Fruit fly (Drosophila melanogaster) whole organism, pupa: Measurements from ENCODE around the gene CLS.
A peak's percentile ranks its signal among the peaks of the same experiment; 100 is the strongest.

Source experiments
- CG4496 ChIP-seq: fragments of 200-800 bp; sonication (Bioruptor generic); IDR thresholded peaks from 3 replicates; pipeline ENCODE4 v1.3.6; 2022; ENCODE audit warnings: missing biosample characterization, missing genetic modification characterization
- EcR ChIP-seq: fragments of 200-800 bp; sonication (Bioruptor generic); optimal IDR thresholded peaks from 3 replicates; lab custom pipeline; 2019; ENCODE audit warnings: missing biosample characterization, missing genetic modification characterization, mild to moderate bottlenecking, moderate library complexity, missing genetic modification reagents
- fd96Ca ChIP-seq: fragments of 200-800 bp; sonication (Bioruptor generic); IDR thresholded peaks from 3 replicates; pipeline ENCODE4 v1.3.6; 2022; ENCODE audit warnings: missing biosample characterization, missing genetic modification characterization
- gl ChIP-seq: fragments of 200-800 bp; sonication (Bioruptor generic); optimal IDR thresholded peaks from 2 replicates; lab custom pipeline; 2018; ENCODE audit warnings: missing biosample characterization, mild to moderate bottlenecking, missing genetic modification characterization

DNA sequence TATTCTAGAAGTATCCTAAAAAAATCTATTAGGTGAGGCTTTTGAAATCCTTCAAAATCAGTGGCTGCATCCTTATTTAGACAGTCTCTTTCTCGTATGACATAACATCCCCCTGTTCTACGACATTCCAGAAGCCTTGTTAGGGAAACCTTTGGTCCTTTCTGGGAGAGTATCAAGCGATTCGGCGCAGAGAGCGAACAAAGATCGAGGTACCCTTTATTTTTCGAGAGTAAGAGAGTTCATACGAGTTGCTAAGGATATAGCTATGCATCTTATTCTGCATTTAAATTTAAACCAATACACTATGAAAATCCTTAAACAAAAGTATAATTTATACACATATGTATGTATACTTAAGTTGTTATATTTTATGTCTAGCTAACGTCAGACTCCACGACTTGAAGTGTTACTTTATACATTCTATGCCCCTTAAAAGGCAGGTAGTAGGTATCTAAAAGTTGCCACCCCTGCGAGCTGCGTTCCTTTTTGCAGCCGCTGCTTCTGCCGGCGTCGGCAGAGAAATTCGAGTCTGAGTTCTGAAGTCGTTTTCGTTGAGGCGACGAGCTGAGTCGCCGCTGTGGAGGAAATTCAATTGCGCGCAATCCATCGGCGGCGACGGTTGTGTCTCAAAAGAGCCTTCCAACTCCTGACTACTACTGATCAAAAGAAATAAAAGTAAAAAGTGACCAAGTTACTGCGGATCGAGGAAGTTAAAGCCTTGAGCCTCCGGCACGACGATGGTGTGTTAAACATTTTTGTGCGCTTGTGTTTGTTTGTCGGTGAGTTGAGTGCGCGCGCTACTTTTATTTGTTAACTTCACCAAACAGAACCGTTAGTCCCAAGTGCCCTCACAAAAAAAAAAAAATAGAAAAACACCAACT lies 49.6 kb downstream of the CLS start, which contains the start of gene jigr1:
- TF ChIP-seq gl (tag; lab: Kevin White, UChicago) (peak; percentile 17), EcR (GFP tag; lab: Kevin White, UChicago) (no peak), CG4496 (GFP tag; lab: Robert Waterston, UW) (peak; percentile 46; the same call in 1 of the 3 replicates), fd96Ca (GFP tag; lab: Robert Waterston, UW) (no peak)
